Worm (Caenorhabditis elegans) whole organism, midembryonic: Measurements from ENCODE around the gene D1086.8.

Experiments used
- T22C8.4 ChIP-seq: fragments of 200-800 bp; sonication (Bioruptor generic); IDR thresholded peaks from 2 replicates; pipeline ENCODE4 v1.3.6; 2022; ENCODE audit warnings: missing genetic modification characterization, missing compliant biosample characterization
- cog-1 ChIP-seq: sonication (generic microtip); optimal IDR thresholded peaks from 2 replicates; lab custom pipeline; 2016; ENCODE audit warnings: missing genetic modification characterization, missing compliant biosample characterization
- flt-1 ChIP-seq: fragments of 200-800 bp; sonication (Bioruptor generic); IDR thresholded peaks from 2 replicates; pipeline ENCODE4 v1.3.6; 2022; ENCODE audit warnings: missing genetic modification characterization, missing compliant biosample characterization
- klf-2 ChIP-seq: fragments of 200-800 bp; sonication (Bioruptor generic); conservative IDR thresholded peaks from 2 replicates; pipeline ENCODE4 v1.3.6; 2022; ENCODE audit warnings: missing genetic modification reagents, missing genetic modification characterization, missing compliant biosample characterization
- med-1 ChIP-seq: sonication (generic microtip); optimal IDR thresholded peaks from 2 replicates; lab custom pipeline; 2017; ENCODE audit warnings: missing genetic modification characterization, mild to moderate bottlenecking, missing compliant biosample characterization, antibody characterized with exemption, missing genetic modification reagents; ENCODE audit not compliant: insufficient read depth
- ref-1 ChIP-seq: fragments of 200-800 bp; sonication (Bioruptor generic); conservative IDR thresholded peaks from 2 replicates; pipeline ENCODE4 v1.3.6; 2022; ENCODE audit warnings: missing genetic modification reagents, missing genetic modification characterization, missing compliant biosample characterization
- tab-1 ChIP-seq: fragments of 200-800 bp; sonication (Bioruptor generic); IDR thresholded peaks from 2 replicates; pipeline ENCODE4 v1.3.6; 2022; ENCODE audit warnings: missing genetic modification characterization, missing compliant biosample characterization
- ztf-23 ChIP-seq: fragments of 200-800 bp; sonication (Bioruptor generic); IDR thresholded peaks from 2 replicates; pipeline ENCODE4 v1.3.6; 2022; ENCODE audit warnings: missing genetic modification reagents, missing genetic modification characterization, missing compliant biosample characterization
- ztf-29 ChIP-seq: fragments of 200-800 bp; sonication (Bioruptor generic); IDR thresholded peaks from 2 replicates; pipeline ENCODE4 v1.3.6; 2022; ENCODE audit warnings: missing genetic modification reagents, missing genetic modification characterization, missing compliant biosample characterization

The D1086.8 gene

ce11 chrV:14100886-14101285, 7.0 kb downstream of the D1086.8 start, which contains the start of gene D1086.12:
Gene D1086.12, plus strand, starts transcription at chrV:14101186.
- TF ChIP-seq med-1 (GFP tag; lab: Kevin White, UChicago) (no peak), ztf-23 (no peak), cog-1 (no peak), tab-1 (GFP tag; lab: Robert Waterston, UW) (no peak), ztf-29 (GFP tag; lab: Robert Waterston, UW) (no peak), ref-1 (GFP tag; lab: Robert Waterston, UW) (no peak), klf-2 (GFP tag; lab: Robert Waterston, UW) (no peak), T22C8.4 (GFP tag; lab: Robert Waterston, UW) (no peak), flt-1 (GFP tag; lab: Robert Waterston, UW) (no peak)

- TF ChIP-seq cog-1, result no peak
- no peak for TF ChIP-seq flt-1 (GFP tag; lab: Robert Waterston, UW)
- TF ChIP-seq ref-1 (GFP tag; lab: Robert Waterston, UW), result no peak
- no peak for TF ChIP-seq klf-2 (GFP tag; lab: Robert Waterston, UW)
- no peak for TF ChIP-seq tab-1 (GFP tag; lab: Robert Waterston, UW)
- TF ChIP-seq ztf-29 (GFP tag; lab: Robert Waterston, UW), result no peak
- TF ChIP-seq T22C8.4 (GFP tag; lab: Robert Waterston, UW), result no peak
- no peak for TF ChIP-seq med-1 (GFP tag; lab: Kevin White, UChicago)
Measured at ce11 chrV:14103970-14104369, 10.1 kb downstream of the D1086.8 start, which contains the start of gene D1086.9. Gene D1086.9, plus strand, starts transcription at chrV:14104270.

ce11 chrV:14107511-14107910, 13.6 kb downstream of the D1086.8 start, which contains the start of gene H39E23.3:
Gene H39E23.3, plus strand, starts transcription at chrV:14107811.
- TF ChIP-seq cog-1 (no peak), med-1 (GFP tag; lab: Kevin White, UChicago) (no peak), ztf-29 (GFP tag; lab: Robert Waterston, UW) (no peak), T22C8.4 (GFP tag; lab: Robert Waterston, UW) (no peak), klf-2 (GFP tag; lab: Robert Waterston, UW) (no peak), flt-1 (GFP tag; lab: Robert Waterston, UW) (no peak), ref-1 (GFP tag; lab: Robert Waterston, UW) (no peak), tab-1 (GFP tag; lab: Robert Waterston, UW) (no peak), ztf-23 (no peak)

ce11 chrV:14110042-14110441, 16.1 kb downstream of the D1086.8 start, which contains the start of gene H39E23.2:
Gene H39E23.2, plus strand, starts transcription at chrV:14110342.
- TF ChIP-seq klf-2 (GFP tag; lab: Robert Waterston, UW) (no peak), flt-1 (GFP tag; lab: Robert Waterston, UW) (no peak), T22C8.4 (GFP tag; lab: Robert Waterston, UW) (no peak), ref-1 (GFP tag; lab: Robert Waterston, UW) (no peak), ztf-29 (GFP tag; lab: Robert Waterston, UW) (no peak)

ce11 chrV:14120674-14121073, 26.8 kb downstream of the D1086.8 start:
- TF ChIP-seq ztf-29 (GFP tag; lab: Robert Waterston, UW), result no peak
- TF ChIP-seq T22C8.4 (GFP tag; lab: Robert Waterston, UW), result no peak
- TF ChIP-seq med-1 (GFP tag; lab: Kevin White, UChicago), result no peak
- no peak for TF ChIP-seq ztf-23
- TF ChIP-seq tab-1 (GFP tag; lab: Robert Waterston, UW), result no peak
- no peak for TF ChIP-seq flt-1 (GFP tag; lab: Robert Waterston, UW)
- no peak for TF ChIP-seq cog-1
- TF ChIP-seq klf-2 (GFP tag; lab: Robert Waterston, UW), result no peak
- no peak for TF ChIP-seq ref-1 (GFP tag; lab: Robert Waterston, UW)

ce11 chrV:14123176-14123575, 29.3 kb downstream of the D1086.8 start:
- no peak for TF ChIP-seq tab-1 (GFP tag; lab: Robert Waterston, UW)
- TF ChIP-seq ztf-23, result no peak
- TF ChIP-seq ref-1 (GFP tag; lab: Robert Waterston, UW), result no peak

- TF ChIP-seq ztf-23, result 0 out of 2 replicates have a peak, but pooled peaks have one; percentile 14
Measured at ce11 chrV:14124187-14124586, 30.3 kb downstream of the D1086.8 start.

ce11 chrV:14126341-14126924, 32.5 kb downstream of the D1086.8 start:
- no peak for TF ChIP-seq med-1 (GFP tag; lab: Kevin White, UChicago)
- TF ChIP-seq ref-1 (GFP tag; lab: Robert Waterston, UW), result no peak
- no peak for TF ChIP-seq klf-2 (GFP tag; lab: Robert Waterston, UW)
- TF ChIP-seq ztf-29 (GFP tag; lab: Robert Waterston, UW), result no peak
- TF ChIP-seq tab-1 (GFP tag; lab: Robert Waterston, UW), result no peak
- no peak for TF ChIP-seq cog-1
- TF ChIP-seq ztf-23, result no peak
- TF ChIP-seq T22C8.4 (GFP tag; lab: Robert Waterston, UW), result no peak

ce11 chrV:14127834-14128233, 33.9 kb downstream of the D1086.8 start:
- no peak for TF ChIP-seq tab-1 (GFP tag; lab: Robert Waterston, UW)
- no peak for TF ChIP-seq cog-1
- TF ChIP-seq ref-1 (GFP tag; lab: Robert Waterston, UW), result no peak
- TF ChIP-seq ztf-23, result no peak
- TF ChIP-seq flt-1 (GFP tag; lab: Robert Waterston, UW), result no peak
- TF ChIP-seq T22C8.4 (GFP tag; lab: Robert Waterston, UW), result no peak
- TF ChIP-seq klf-2 (GFP tag; lab: Robert Waterston, UW), result no peak
- TF ChIP-seq ztf-29 (GFP tag; lab: Robert Waterston, UW), result no peak
- TF ChIP-seq med-1 (GFP tag; lab: Kevin White, UChicago), result no peak

ce11 chrV:14128858-14129257, 35.0 kb downstream of the D1086.8 start:
- no peak for TF ChIP-seq T22C8.4 (GFP tag; lab: Robert Waterston, UW)
- no peak for TF ChIP-seq klf-2 (GFP tag; lab: Robert Waterston, UW)
- TF ChIP-seq med-1 (GFP tag; lab: Kevin White, UChicago), result no peak
- TF ChIP-seq cog-1, result no peak
